Worm (Caenorhabditis elegans): Measurements from ENCODE around the gene srh-257.

- TF ChIP-seq ZK546.5 (tag; optimal IDR thresholded peaks at IDR 0.05) = no peak
- TF ChIP-seq lsy-2 (tag; optimal IDR thresholded peaks at IDR 0.05) = no peak
- no peak for TF ChIP-seq snpc-4 (tag; optimal IDR thresholded peaks at IDR 0.05)
Observed at ce11 chrV:15397139-15397538, 9.9 kb upstream of the srh-257 start.
